Worm (Caenorhabditis elegans) whole organism, young adult: ENCODE data around the gene F16B12.4.

Experiments used
- B0019.2 ChIP-seq: fragments of 200-800 bp; sonication (Bioruptor generic); conservative IDR thresholded peaks from 2 replicates; pipeline ENCODE4 v1.3.6; 2022; ENCODE audit warnings: missing genetic modification reagents, missing genetic modification characterization, missing compliant biosample characterization
- B0261.1 ChIP-seq: sonication (generic microtip); optimal IDR thresholded peaks from 2 replicates; lab custom pipeline; 2016; ENCODE audit warnings: mild to moderate bottlenecking, missing genetic modification characterization, moderate library complexity, missing compliant biosample characterization
- F10E7.11 ChIP-seq: sonication (generic microtip); optimal IDR thresholded peaks from 2 replicates; lab custom pipeline; 2017; ENCODE audit warnings: mild to moderate bottlenecking, missing genetic modification characterization, moderate library complexity, missing compliant biosample characterization
- F23B12.7 ChIP-seq: sonication (generic microtip); optimal IDR thresholded peaks from 2 replicates; lab custom pipeline; 2017; ENCODE audit warnings: missing genetic modification characterization, mild to moderate bottlenecking, missing compliant biosample characterization, antibody characterized with exemption, moderate library complexity; ENCODE audit not compliant: insufficient read depth
- F33H1.4 ChIP-seq: fragments of 200-800 bp; sonication (Bioruptor generic); IDR thresholded peaks from 2 replicates; pipeline ENCODE4 v1.3.6; 2022; ENCODE audit warnings: missing genetic modification reagents, missing genetic modification characterization, missing compliant biosample characterization
- F37B4.10 ChIP-seq: fragments of 200-800 bp; sonication (Bioruptor generic); IDR thresholded peaks from 2 replicates; pipeline ENCODE4 v1.3.6; 2022; ENCODE audit warnings: missing genetic modification characterization, missing compliant biosample characterization
- F39B2.1 ChIP-seq: fragments of 200-800 bp; sonication (Bioruptor generic); IDR thresholded peaks from 2 replicates; pipeline ENCODE4 v1.3.6; 2022; ENCODE audit warnings: missing genetic modification reagents, missing genetic modification characterization, missing compliant biosample characterization
- F52B5.7 ChIP-seq: sonication (generic microtip); optimal IDR thresholded peaks from 2 replicates; lab custom pipeline; 2016; ENCODE audit warnings: mild to moderate bottlenecking, missing genetic modification characterization, missing compliant biosample characterization
- K11D2.4 ChIP-seq: fragments of 200-800 bp; sonication (Bioruptor generic); IDR thresholded peaks from 2 replicates; pipeline ENCODE4 v1.3.6; 2022; ENCODE audit warnings: missing genetic modification reagents, missing genetic modification characterization, missing compliant biosample characterization
- T07F8.4 ChIP-seq: sonication (generic microtip); optimal IDR thresholded peaks from 2 replicates; lab custom pipeline; 2016; ENCODE audit warnings: mild to moderate bottlenecking, missing genetic modification characterization, moderate library complexity, missing compliant biosample characterization
- T26A5.8 ChIP-seq: sonication (generic microtip); optimal IDR thresholded peaks from 2 replicates; lab custom pipeline; 2016; ENCODE audit warnings: missing genetic modification characterization, missing compliant biosample characterization
- Y79H2A.3 ChIP-seq: fragments of 200-800 bp; sonication (Bioruptor generic); conservative IDR thresholded peaks from 2 replicates; pipeline ENCODE4 v1.3.6; 2022; ENCODE audit warnings: missing genetic modification reagents, missing genetic modification characterization, missing compliant biosample characterization
- ZK185.1 ChIP-seq: sonication (generic microtip); optimal IDR thresholded peaks from 2 replicates; lab custom pipeline; 2016; ENCODE audit warnings: mild to moderate bottlenecking, missing genetic modification characterization, missing compliant biosample characterization; ENCODE audit not compliant: poor library complexity, severe bottlenecking
- aptf-3 ChIP-seq: fragments of 200-800 bp; sonication (Bioruptor generic); IDR thresholded peaks from 2 replicates; pipeline ENCODE4 v1.3.6; 2022; ENCODE audit warnings: missing genetic modification characterization, missing compliant biosample characterization
- attf-3 ChIP-seq: fragments of 200-800 bp; sonication (Bioruptor generic); conservative IDR thresholded peaks from 2 replicates; pipeline ENCODE4 v1.3.6; 2022; ENCODE audit warnings: missing genetic modification reagents, missing genetic modification characterization, missing compliant biosample characterization
- attf-6 ChIP-seq: fragments of 200-800 bp; sonication (Bioruptor generic); IDR thresholded peaks from 2 replicates; pipeline ENCODE4 v1.3.6; 2022; ENCODE audit warnings: missing genetic modification reagents, missing genetic modification characterization, missing compliant biosample characterization
- bed-1 ChIP-seq: fragments of 200-800 bp; sonication (Bioruptor generic); IDR thresholded peaks from 2 replicates; pipeline ENCODE4 v1.3.6; 2022; ENCODE audit warnings: missing genetic modification reagents, missing genetic modification characterization, missing compliant biosample characterization
- ceh-91 ChIP-seq: fragments of 200-800 bp; sonication (Bioruptor generic); IDR thresholded peaks from 2 replicates; pipeline ENCODE4 v1.3.6; 2022; ENCODE audit warnings: missing genetic modification reagents, missing genetic modification characterization, missing compliant biosample characterization
- dox-1 ChIP-seq: fragments of 200-800 bp; sonication (Bioruptor generic); IDR thresholded peaks from 2 replicates; pipeline ENCODE4 v1.3.6; 2022; ENCODE audit warnings: missing genetic modification reagents, missing genetic modification characterization, missing compliant biosample characterization
- dpff-1 ChIP-seq: sonication (generic microtip); optimal IDR thresholded peaks from 2 replicates; lab custom pipeline; 2017; ENCODE audit warnings: mild to moderate bottlenecking, missing genetic modification characterization, missing compliant biosample characterization
- egl-18 ChIP-seq: fragments of 200-800 bp; sonication (Bioruptor generic); IDR thresholded peaks from 2 replicates; pipeline ENCODE4 v1.3.6; 2022; ENCODE audit warnings: missing genetic modification reagents, missing genetic modification characterization, missing compliant biosample characterization
- egl-44 ChIP-seq: fragments of 200-800 bp; sonication (Bioruptor generic); IDR thresholded peaks from 2 replicates; pipeline ENCODE4 v1.3.6; 2022; ENCODE audit warnings: missing genetic modification reagents, missing genetic modification characterization, missing compliant biosample characterization
- ets-4 ChIP-seq: fragments of 200-800 bp; sonication (Bioruptor generic); optimal IDR thresholded peaks from 2 replicates; lab custom pipeline; 2018; ENCODE audit warnings: mild to moderate bottlenecking, missing genetic modification characterization, missing compliant biosample characterization
- hlh-12 ChIP-seq: sonication (generic microtip); optimal IDR thresholded peaks from 2 replicates; lab custom pipeline; 2016; ENCODE audit warnings: missing genetic modification characterization, missing compliant biosample characterization
- hlh-26 ChIP-seq: fragments of 200-800 bp; sonication (Bioruptor generic); conservative IDR thresholded peaks from 2 replicates; pipeline ENCODE4 v1.3.6; 2022; ENCODE audit warnings: missing genetic modification reagents, missing genetic modification characterization, missing compliant biosample characterization
- hmg-20 ChIP-seq: fragments of 200-800 bp; sonication (Bioruptor generic); IDR thresholded peaks from 2 replicates; pipeline ENCODE4 v1.3.6; 2022; ENCODE audit warnings: missing genetic modification reagents, missing genetic modification characterization, missing compliant biosample characterization
- hsf-1 ChIP-seq: fragments of 200-800 bp; sonication (Bioruptor generic); IDR thresholded peaks from 2 replicates; pipeline ENCODE4 v1.3.6; 2022; ENCODE audit warnings: missing genetic modification reagents, missing genetic modification characterization, missing compliant biosample characterization
- let-607 ChIP-seq, 2 experiments: fragments of 200-800 bp in 1 of 2; sonication (Bioruptor generic) in 1 of 2; sonication (generic microtip) in 1 of 2; optimal IDR thresholded peaks; 2 replicates each; lab custom pipeline; 2016 to 2018; ENCODE audit warnings: mild to moderate bottlenecking in 2 of 2, missing compliant biosample characterization in 2 of 2, missing genetic modification characterization in 2 of 2, moderate library complexity in 2 of 2, missing genotype in 1 of 2
- lin-26 ChIP-seq: fragments of 200-800 bp; sonication (Bioruptor generic); IDR thresholded peaks from 2 replicates; pipeline ENCODE4 v1.3.6; 2022; ENCODE audit warnings: missing genetic modification reagents, missing genetic modification characterization, missing compliant biosample characterization
- lir-1 ChIP-seq: fragments of 200-800 bp; sonication (Bioruptor generic); conservative IDR thresholded peaks from 2 replicates; pipeline ENCODE4 v1.3.6; 2022; ENCODE audit warnings: missing genetic modification reagents, missing genetic modification characterization, missing compliant biosample characterization
- madf-6 ChIP-seq: fragments of 200-800 bp; sonication (Bioruptor generic); IDR thresholded peaks from 2 replicates; pipeline ENCODE4 v1.3.6; 2022; ENCODE audit warnings: missing genetic modification reagents, missing genetic modification characterization, missing compliant biosample characterization
- mel-28 ChIP-seq: sonication (generic microtip); optimal IDR thresholded peaks from 2 replicates; lab custom pipeline; 2016; ENCODE audit warnings: borderline replicate concordance, mild to moderate bottlenecking, missing genetic modification characterization, missing compliant biosample characterization
- mxl-1 ChIP-seq: sonication (generic microtip); optimal IDR thresholded peaks from 2 replicates; lab custom pipeline; 2016; ENCODE audit warnings: missing genetic modification characterization, missing compliant biosample characterization
- nfya-1 ChIP-seq: sonication (generic microtip); optimal IDR thresholded peaks from 2 replicates; lab custom pipeline; 2017; ENCODE audit warnings: antibody characterized with exemption, missing compliant biosample characterization, missing genetic modification characterization, borderline replicate concordance; ENCODE audit not compliant: insufficient read depth
- nfya-2 ChIP-seq: fragments of 200-800 bp; sonication (Bioruptor generic); IDR thresholded peaks from 2 replicates; pipeline ENCODE4 v1.3.6; 2022; ENCODE audit warnings: missing genetic modification reagents, missing genetic modification characterization, missing compliant biosample characterization
- nhr-90 ChIP-seq: sonication (generic microtip); optimal IDR thresholded peaks from 2 replicates; lab custom pipeline; 2016; ENCODE audit warnings: missing genotype, mild to moderate bottlenecking, missing genetic modification characterization, missing compliant biosample characterization
- rpc-1 ChIP-seq, 2 experiments: fragments of 150-350 bp in 1 of 2; sonication (generic microtip) in 1 of 2; optimal IDR thresholded peaks; 2 replicates each; lab custom pipeline; 2014 to 2018; ENCODE audit warnings: missing biosample characterization in 1 of 2, missing genetic modification characterization in 1 of 2, missing genetic modification reagents in 1 of 2, missing genotype in 1 of 2
- sea-2 ChIP-seq: fragments of 200-800 bp; sonication (Bioruptor generic); IDR thresholded peaks from 2 replicates; pipeline ENCODE4 v1.3.6; 2022; ENCODE audit warnings: missing genetic modification characterization, missing compliant biosample characterization
- somi-1 ChIP-seq: fragments of 200-800 bp; sonication (Bioruptor generic); optimal IDR thresholded peaks from 2 replicates; lab custom pipeline; 2018; ENCODE audit warnings: mild to moderate bottlenecking, missing genetic modification characterization, missing compliant biosample characterization
- sptf-2 ChIP-seq: fragments of 200-800 bp; sonication (Bioruptor generic); optimal IDR thresholded peaks from 2 replicates; lab custom pipeline; 2018; ENCODE audit warnings: mild to moderate bottlenecking, missing genetic modification characterization, missing compliant biosample characterization
- tlf-1 ChIP-seq: fragments of 200-800 bp; sonication (Bioruptor generic); optimal IDR thresholded peaks from 2 replicates; lab custom pipeline; 2018; ENCODE audit warnings: mild to moderate bottlenecking, missing genetic modification characterization, missing compliant biosample characterization
- unc-130 ChIP-seq: sonication (generic microtip); optimal IDR thresholded peaks from 2 replicates; lab custom pipeline; 2016; ENCODE audit warnings: missing genetic modification reagents, missing genetic modification characterization, missing compliant biosample characterization
- xnd-1 ChIP-seq: sonication (generic microtip); optimal IDR thresholded peaks from 2 replicates; lab custom pipeline; 2016; ENCODE audit warnings: missing genotype, missing genetic modification reagents, missing genetic modification characterization, missing compliant biosample characterization
- ztf-18 ChIP-seq: sonication (generic microtip); optimal IDR thresholded peaks from 2 replicates; lab custom pipeline; 2016; ENCODE audit warnings: missing genotype, mild to moderate bottlenecking, missing genetic modification characterization, missing compliant biosample characterization
- ztf-22 ChIP-seq: fragments of 200-800 bp; sonication (Bioruptor generic); optimal IDR thresholded peaks from 2 replicates; lab custom pipeline; 2018; ENCODE audit warnings: mild to moderate bottlenecking, missing genetic modification characterization, moderate library complexity, missing compliant biosample characterization
- ztf-25 ChIP-seq: fragments of 200-800 bp; sonication (Bioruptor generic); IDR thresholded peaks from 2 replicates; pipeline ENCODE4 v1.3.6; 2022; ENCODE audit warnings: missing genetic modification reagents, missing genetic modification characterization, missing compliant biosample characterization
- ztf-28 ChIP-seq: fragments of 200-800 bp; sonication (Bioruptor generic); IDR thresholded peaks from 2 replicates; pipeline ENCODE4 v1.3.6; 2022; ENCODE audit warnings: missing genetic modification reagents, missing genetic modification characterization, missing compliant biosample characterization
- ztf-3 ChIP-seq: fragments of 200-800 bp; sonication (Bioruptor generic); optimal IDR thresholded peaks from 2 replicates; lab custom pipeline; 2018; ENCODE audit warnings: mild to moderate bottlenecking, missing genetic modification characterization, missing compliant biosample characterization

The F16B12.4 gene

DNA sequence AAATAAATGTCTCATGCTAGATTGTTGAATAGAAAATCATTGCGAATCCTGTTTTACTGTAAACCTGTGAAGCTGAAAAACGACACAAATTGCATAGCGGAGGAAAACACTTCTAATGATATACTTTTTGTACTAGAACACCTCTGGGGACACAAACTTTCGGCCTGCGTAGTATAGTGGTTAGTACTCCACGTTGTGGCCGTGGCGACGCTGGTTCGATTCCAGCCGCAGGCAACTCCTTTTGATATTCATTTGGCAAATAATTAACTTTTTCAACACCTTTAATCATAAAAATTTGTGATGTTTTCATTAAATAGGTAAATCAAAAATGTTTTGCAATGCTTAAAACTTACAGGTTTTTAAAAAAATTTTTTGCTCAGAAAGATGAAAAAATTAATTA is 36.4 kb upstream of the F16B12.4 start (continued):
- TF ChIP-seq ztf-22 (GFP tag; lab: Kevin White, UChicago) (no peak), T26A5.8 (tag; lab: Kevin White, UChicago) (no peak), mxl-1 (no peak), F10E7.11 (no peak), sptf-2 (no peak), K11D2.4 (GFP tag; lab: Robert Waterston, UW) (no peak), bed-1 (no peak), hlh-26 (GFP tag; lab: Robert Waterston, UW) (no peak), sea-2 (no peak), dpff-1 (no peak), mel-28 (tag; lab: Kevin White, UChicago) (no peak), F37B4.10 (no peak), ztf-25 (GFP tag; lab: Robert Waterston, UW) (0 out of 2 replicates have a peak, but pooled peaks have one; percentile 37), somi-1 (GFP tag; lab: Kevin White, UChicago) (no peak), ztf-18 (tag; lab: Kevin White, UChicago) (no peak), nfya-1 (tag; lab: Kevin White, UChicago) (no peak), F52B5.7 (tag; lab: Kevin White, UChicago) (no peak), ztf-28 (0 out of 2 replicates have a peak, but pooled peaks have one; percentile 44), F33H1.4 (no peak), attf-6 (GFP tag; lab: Robert Waterston, UW) (0 out of 2 replicates have a peak, but pooled peaks have one; percentile 50), F39B2.1 (no peak), rpc-1 (optimal IDR thresholded peaks at IDR 0.05; lab: Kevin White, UChicago) (peak; percentile 81), rpc-1 (tag; optimal IDR thresholded peaks at IDR 0.05; lab: Kevin White, UChicago) (peak; percentile 76), ets-4 (GFP tag; lab: Kevin White, UChicago) (no peak), xnd-1 (tag; lab: Kevin White, UChicago) (no peak), Y79H2A.3 (GFP tag; lab: Robert Waterston, UW) (no peak), unc-130 (GFP tag; lab: Kevin White, UChicago) (no peak), B0261.1 (peak; percentile 69), egl-44 (GFP tag; lab: Robert Waterston, UW) (no peak), nhr-90 (tag; lab: Kevin White, UChicago) (no peak), let-607 (tag; optimal IDR thresholded peaks at IDR 0.05; lab: Kevin White, UChicago) (no peak), aptf-3 (GFP tag; lab: Robert Waterston, UW) (0 out of 2 replicates have a peak, but pooled peaks have one; percentile 30), hlh-12 (tag; lab: Kevin White, UChicago) (no peak), lir-1 (GFP tag; lab: Robert Waterston, UW) (no peak), madf-6 (0 out of 2 replicates have a peak, but pooled peaks have one; percentile 39), tlf-1 (GFP tag; lab: Kevin White, UChicago) (no peak), hsf-1 (no peak), dox-1 (peak; percentile 62), attf-3 (GFP tag; lab: Robert Waterston, UW) (no peak), T07F8.4 (tag; lab: Kevin White, UChicago) (no peak), ZK185.1 (tag; lab: Kevin White, UChicago) (no peak), egl-18 (no peak), lin-26 (GFP tag; lab: Robert Waterston, UW) (peak; percentile 81), nfya-2 (GFP tag; lab: Robert Waterston, UW) (no peak), hmg-20 (GFP tag; lab: Robert Waterston, UW) (0 out of 2 replicates have a peak, but pooled peaks have one; percentile 12), ceh-91 (GFP tag; lab: Robert Waterston, UW) (no peak), B0019.2 (GFP tag; lab: Robert Waterston, UW) (no peak), F23B12.7 (tag; lab: Kevin White, UChicago) (peak; percentile 56), ztf-3 (GFP tag; lab: Kevin White, UChicago) (no peak)
